Fruit fly (Drosophila melanogaster) whole organism, embryonic: ENCODE measurements around the gene Tsr1.

ENCODE experiments used
- ATbp ChIP-seq: fragments of 200-800 bp; sonication (Bioruptor generic); optimal IDR thresholded peaks from 2 replicates; lab custom pipeline; 2017; ENCODE audit warnings: missing biosample characterization, mild to moderate bottlenecking, missing genetic modification characterization, missing genetic modification reagents
- Aef1 ChIP-seq: fragments of 200-800 bp; sonication (Bioruptor generic); IDR thresholded peaks from 3 replicates; pipeline ENCODE4 v1.3.6; 2022; ENCODE audit warnings: missing biosample characterization, missing genetic modification characterization
- CG10543 ChIP-seq: fragments of 200-800 bp; sonication (Bioruptor generic); optimal IDR thresholded peaks from 3 replicates; lab custom pipeline; 2017; ENCODE audit warnings: missing biosample characterization, mild to moderate bottlenecking, missing genetic modification characterization, moderate library complexity
- CG10654 ChIP-seq: fragments of 200-800 bp; sonication (Bioruptor generic); optimal IDR thresholded peaks from 2 replicates; lab custom pipeline; 2016; ENCODE audit warnings: missing biosample characterization, missing genetic modification characterization
- CG12659 ChIP-seq: fragments of 200-800 bp; sonication (Bioruptor generic); optimal IDR thresholded peaks from 3 replicates; lab custom pipeline; 2017; ENCODE audit warnings: mild to moderate bottlenecking, missing biosample characterization, missing genetic modification reagents, missing genetic modification characterization
- CG12942 ChIP-seq: fragments of 200-800 bp; sonication (Bioruptor generic); optimal IDR thresholded peaks from 3 replicates; lab custom pipeline; 2016; ENCODE audit warnings: missing biosample characterization, missing genetic modification characterization
- CG14710 ChIP-seq: fragments of 200-800 bp; sonication (Bioruptor generic); optimal IDR thresholded peaks from 3 replicates; lab custom pipeline; 2019; ENCODE audit warnings: missing biosample characterization, mild to moderate bottlenecking, missing genetic modification characterization, moderate library complexity
- CG15073 ChIP-seq: fragments of 200-800 bp; sonication (Bioruptor generic); optimal IDR thresholded peaks from 2 replicates; lab custom pipeline; 2016; ENCODE audit warnings: missing biosample characterization, missing genetic modification characterization
- CG15514 ChIP-seq: fragments of 200-800 bp; sonication (Bioruptor generic); optimal IDR thresholded peaks from 3 replicates; lab custom pipeline; 2017; ENCODE audit warnings: missing biosample characterization, missing genetic modification characterization, mild to moderate bottlenecking, moderate library complexity, missing genetic modification reagents
- CG1603 ChIP-seq: fragments of 200-800 bp; sonication (Bioruptor generic); optimal IDR thresholded peaks from 2 replicates; lab custom pipeline; 2019; ENCODE audit warnings: missing biosample characterization, mild to moderate bottlenecking, missing genetic modification characterization, moderate library complexity
- CG16815 ChIP-seq: fragments of 200-800 bp; sonication (Bioruptor generic); optimal IDR thresholded peaks from 3 replicates; lab custom pipeline; 2017; ENCODE audit warnings: missing biosample characterization, mild to moderate bottlenecking, missing genetic modification characterization
- CG17361 ChIP-seq: fragments of 200-800 bp; sonication (Bioruptor generic); IDR thresholded peaks from 3 replicates; pipeline ENCODE4 v1.3.6; 2022; ENCODE audit warnings: missing biosample characterization, missing genetic modification characterization
- CG2202 ChIP-seq: fragments of 200-800 bp; sonication (Bioruptor generic); optimal IDR thresholded peaks from 2 replicates; lab custom pipeline; 2018; ENCODE audit warnings: missing biosample characterization, mild to moderate bottlenecking, missing genetic modification characterization
- CG34422 ChIP-seq: fragments of 200-800 bp; sonication (Bioruptor generic); IDR thresholded peaks from 3 replicates; pipeline ENCODE4 v1.3.6; 2022; ENCODE audit warnings: missing biosample characterization, missing genetic modification characterization
- CG3847 ChIP-seq: fragments of 200-800 bp; sonication (Bioruptor generic); IDR thresholded peaks from 2 replicates; pipeline ENCODE4 v1.3.6; 2022; ENCODE audit warnings: missing biosample characterization, missing genetic modification characterization
- CG4282 ChIP-seq: fragments of 200-800 bp; sonication (Bioruptor generic); optimal IDR thresholded peaks from 2 replicates; lab custom pipeline; 2016; ENCODE audit warnings: missing biosample characterization, missing genetic modification characterization
- CG4424 ChIP-seq: fragments of 200-800 bp; sonication (Bioruptor generic); optimal IDR thresholded peaks from 3 replicates; lab custom pipeline; 2016; ENCODE audit warnings: missing biosample characterization, missing genetic modification characterization
- CG4730 ChIP-seq: fragments of 200-800 bp; sonication (Bioruptor generic); IDR thresholded peaks from 2 replicates; pipeline ENCODE4 v1.3.6; 2022; ENCODE audit warnings: missing biosample characterization, missing genetic modification characterization
- CG6683 ChIP-seq: fragments of 200-800 bp; sonication (Bioruptor generic); optimal IDR thresholded peaks from 2 replicates; lab custom pipeline; 2017; ENCODE audit warnings: missing biosample characterization, mild to moderate bottlenecking, missing genetic modification characterization, missing genetic modification reagents
- CG6791 ChIP-seq: fragments of 200-800 bp; sonication (Bioruptor generic); IDR thresholded peaks from 3 replicates; pipeline ENCODE4 v1.3.6; 2022; ENCODE audit warnings: missing biosample characterization, missing genetic modification characterization; ENCODE audit not compliant: partially characterized antibody
- CG7786 ChIP-seq: fragments of 200-800 bp; sonication (Bioruptor generic); optimal IDR thresholded peaks from 2 replicates; lab custom pipeline; 2016; ENCODE audit warnings: missing biosample characterization, missing genetic modification characterization
- D ChIP-seq, 2 experiments: fragments of 200-800 bp in 1 of 2; fragments of >200 bp in 1 of 2; sonication (Bioruptor generic) in 1 of 2; optimal IDR thresholded peaks; 2 replicates in 1 of 2; 3 replicates in 1 of 2; lab custom pipeline; 2017; ENCODE audit warnings: mild to moderate bottlenecking in 1 of 2, missing biosample characterization in 1 of 2, missing genetic modification characterization in 1 of 2, missing genetic modification reagents in 1 of 2
- Dad ChIP-seq: fragments of 200-800 bp; sonication (Bioruptor generic); optimal IDR thresholded peaks from 3 replicates; lab custom pipeline; 2016; ENCODE audit warnings: missing biosample characterization, missing genetic modification characterization
- Doc2 ChIP-seq: fragments of 200-800 bp; sonication (Bioruptor generic); IDR thresholded peaks from 2 replicates; pipeline ENCODE4 v1.3.6; 2022; ENCODE audit warnings: missing biosample characterization, missing genetic modification characterization
- Dp ChIP-seq: fragments of 200-800 bp; sonication (Bioruptor generic); optimal IDR thresholded peaks from 2 replicates; lab custom pipeline; 2018; ENCODE audit warnings: missing biosample characterization, mild to moderate bottlenecking, missing genetic modification characterization, moderate library complexity
- Kr ChIP-seq: fragments of 200-800 bp; sonication (Bioruptor generic); optimal IDR thresholded peaks from 2 replicates; lab custom pipeline; 2017; ENCODE audit warnings: missing biosample characterization, mild to moderate bottlenecking, missing genetic modification characterization
- Lim3 ChIP-seq: fragments of 200-800 bp; sonication (Bioruptor generic); IDR thresholded peaks from 2 replicates; pipeline ENCODE4 v1.3.6; 2022; ENCODE audit warnings: missing biosample characterization, missing genetic modification characterization
- Mad ChIP-seq: fragments of 200-800 bp; sonication (Bioruptor generic); optimal IDR thresholded peaks from 2 replicates; lab custom pipeline; 2016; ENCODE audit warnings: missing biosample characterization, missing genetic modification characterization
- Poxn ChIP-seq: fragments of 200-800 bp; sonication (Bioruptor generic); IDR thresholded peaks from 2 replicates; pipeline ENCODE4 v1.3.6; 2022; ENCODE audit warnings: missing biosample characterization, missing genetic modification characterization
- Ravus ChIP-seq: fragments of 200-800 bp; sonication (Bioruptor generic); IDR thresholded peaks from 2 replicates; pipeline ENCODE4 v1.3.6; 2022; ENCODE audit warnings: missing biosample characterization, missing genetic modification characterization
- Rx ChIP-seq: fragments of 200-800 bp; sonication (Bioruptor generic); IDR thresholded peaks from 2 replicates; pipeline ENCODE4 v1.3.6; 2022; ENCODE audit warnings: missing biosample characterization, missing genetic modification characterization
- Scr ChIP-seq: fragments of 200-800 bp; sonication (Bioruptor generic); IDR thresholded peaks from 2 replicates; pipeline ENCODE4 v1.3.6; 2022; ENCODE audit warnings: missing biosample characterization, missing genetic modification characterization; ENCODE audit not compliant: partially characterized antibody
- Side ChIP-seq: fragments of 200-800 bp; sonication (Bioruptor generic); optimal IDR thresholded peaks from 2 replicates; lab custom pipeline; 2016; ENCODE audit warnings: missing biosample characterization, missing genetic modification characterization
- Six4 ChIP-seq: fragments of 200-800 bp; sonication (Bioruptor generic); optimal IDR thresholded peaks from 2 replicates; lab custom pipeline; 2016; ENCODE audit warnings: missing biosample characterization, missing genetic modification characterization
- ara ChIP-seq: fragments of 200-800 bp; sonication (Bioruptor generic); IDR thresholded peaks from 2 replicates; pipeline ENCODE4 v1.3.6; 2022; ENCODE audit warnings: missing biosample characterization, missing genetic modification characterization
- ase ChIP-seq: fragments of 200-800 bp; sonication (Bioruptor generic); IDR thresholded peaks from 3 replicates; pipeline ENCODE4 v1.3.6; 2022; ENCODE audit warnings: missing biosample characterization, missing genetic modification characterization
- bcd ChIP-seq: fragments of 200-800 bp; sonication (Bioruptor generic); optimal IDR thresholded peaks from 2 replicates; lab custom pipeline; 2017; ENCODE audit warnings: missing biosample characterization, mild to moderate bottlenecking, missing genetic modification characterization
- bowl ChIP-seq: fragments of 200-800 bp; sonication (Bioruptor generic); IDR thresholded peaks from 2 replicates; pipeline ENCODE4 v1.3.6; 2022; ENCODE audit warnings: missing biosample characterization, missing genetic modification characterization
- cg ChIP-seq: fragments of 200-800 bp; sonication (Bioruptor generic); optimal IDR thresholded peaks from 3 replicates; lab custom pipeline; 2019; ENCODE audit warnings: missing biosample characterization, mild to moderate bottlenecking, missing genetic modification characterization, moderate library complexity
- da ChIP-seq: fragments of 200-800 bp; sonication (Bioruptor generic); optimal IDR thresholded peaks from 2 replicates; lab custom pipeline; 2016; ENCODE audit warnings: missing biosample characterization, missing genetic modification characterization
- dan ChIP-seq: fragments of 200-800 bp; sonication (Bioruptor generic); IDR thresholded peaks from 2 replicates; pipeline ENCODE4 v1.3.6; 2022; ENCODE audit warnings: missing biosample characterization, missing genetic modification characterization
- klu ChIP-seq: fragments of 200-800 bp; sonication (Bioruptor generic); IDR thresholded peaks from 2 replicates; pipeline ENCODE4 v1.3.6; 2022; ENCODE audit warnings: missing biosample characterization, missing genetic modification characterization
- lilli ChIP-seq: fragments of 200-800 bp; sonication (Bioruptor generic); optimal IDR thresholded peaks from 3 replicates; lab custom pipeline; 2016; ENCODE audit warnings: missing biosample characterization, missing genetic modification characterization
- nerfin-1 ChIP-seq: fragments of 200-800 bp; sonication (Bioruptor generic); optimal IDR thresholded peaks from 3 replicates; lab custom pipeline; 2019; ENCODE audit warnings: missing biosample characterization, mild to moderate bottlenecking, missing genetic modification characterization, moderate library complexity
- nmo ChIP-seq: fragments of 200-800 bp; sonication (Bioruptor generic); optimal IDR thresholded peaks from 2 replicates; lab custom pipeline; 2018; ENCODE audit warnings: missing biosample characterization, mild to moderate bottlenecking, missing genetic modification characterization, moderate library complexity
- p53 ChIP-seq: fragments of 200-800 bp; sonication (Bioruptor generic); optimal IDR thresholded peaks from 2 replicates; lab custom pipeline; 2016; ENCODE audit warnings: missing biosample characterization, missing genetic modification characterization
- phol ChIP-seq: fragments of 200-800 bp; sonication (Bioruptor generic); optimal IDR thresholded peaks from 3 replicates; lab custom pipeline; 2018; ENCODE audit warnings: missing biosample characterization, mild to moderate bottlenecking, missing genetic modification characterization, moderate library complexity
- sr ChIP-seq: fragments of 200-800 bp; sonication (Bioruptor generic); IDR thresholded peaks from 3 replicates; pipeline ENCODE4 v1.3.6; 2022; ENCODE audit warnings: missing biosample characterization, missing genetic modification characterization
- tll ChIP-seq, 2 experiments: fragments of 200-800 bp in 1 of 2; fragments of >200 bp in 1 of 2; sonication (Bioruptor generic) in 1 of 2; optimal IDR thresholded peaks; 2 replicates each; lab custom pipeline; 2017 to 2019; ENCODE audit warnings: missing biosample characterization in 2 of 2, missing genetic modification characterization in 2 of 2, mild to moderate bottlenecking in 1 of 2, moderate library complexity in 1 of 2
- trh ChIP-seq: fragments of 200-800 bp; sonication (Bioruptor generic); optimal IDR thresholded peaks from 2 replicates; lab custom pipeline; 2016; ENCODE audit warnings: missing biosample characterization, missing genetic modification characterization
- zen2 ChIP-seq: fragments of 200-800 bp; sonication (Bioruptor generic); IDR thresholded peaks from 3 replicates; pipeline ENCODE4 v1.3.6; 2022; ENCODE audit warnings: missing biosample characterization, missing genetic modification characterization; ENCODE audit not compliant: partially characterized antibody

Gene Tsr1

DNA sequence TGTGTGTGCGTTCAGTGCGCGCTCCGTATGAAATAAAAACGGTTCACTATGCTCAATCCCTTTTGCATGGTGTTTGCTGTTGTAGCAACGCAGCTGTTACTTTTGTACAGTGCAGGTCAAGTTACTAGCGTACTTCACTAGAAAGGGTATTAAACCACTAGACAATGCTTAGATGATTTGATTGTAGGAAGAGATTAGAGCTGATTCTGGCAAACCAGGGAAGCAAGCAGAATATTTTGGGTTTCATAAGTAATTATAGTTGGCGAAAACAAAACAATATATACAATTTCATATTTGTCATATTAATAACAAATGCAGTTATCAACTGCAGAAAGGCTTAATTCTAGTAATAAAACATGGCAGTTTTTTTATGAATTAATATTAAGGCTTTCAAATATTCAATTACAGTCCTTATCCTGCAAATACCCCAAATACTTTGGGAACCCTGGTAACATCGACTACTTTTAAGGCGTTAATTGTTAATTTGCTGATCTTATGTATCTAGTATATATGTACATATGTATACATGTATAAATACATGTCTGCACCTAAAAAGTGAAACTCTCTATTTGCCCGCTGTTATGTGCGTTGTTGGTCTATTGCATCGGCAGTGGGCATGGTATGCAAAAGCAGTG lies 12.3 kb downstream of the Tsr1 start (continued):
- TF ChIP-seq CG12659 (peak; percentile 19), CG6791 (no peak), CG10543 (GFP tag; lab: Kevin White, UChicago) (no peak), CG2202 (no peak), CG15073 (GFP tag; lab: Kevin White, UChicago) (no peak), CG34422 (GFP tag; lab: Robert Waterston, UW) (0 out of 3 replicates have a peak, but pooled peaks have one; percentile 30), Dad (peak; percentile 14), CG6683 (GFP tag; lab: Kevin White, UChicago) (no peak), CG1603 (tag; lab: Kevin White, UChicago) (peak; percentile 60), lilli (peak; percentile 42), nmo (GFP tag; lab: Kevin White, UChicago) (peak; percentile 50), CG15514 (GFP tag; lab: Kevin White, UChicago) (peak; percentile 1), nerfin-1 (tag; lab: Kevin White, UChicago) (no peak), zen2 (GFP tag; lab: Robert Waterston, UW) (no peak), Side (GFP tag; lab: Kevin White, UChicago) (peak; percentile 1), Dp (GFP tag; lab: Kevin White, UChicago) (no peak), phol (tag; lab: Kevin White, UChicago) (peak; percentile 52), CG4730 (no peak), Aef1 (GFP tag; lab: Robert Waterston, UW) (peak; percentile 9; the same call in 1 of the 3 replicates), CG4282 (no peak), CG3847 (no peak; the same call in 1 of the 2 replicates), p53 (no peak), CG7786 (no peak), ATbp (GFP tag; lab: Kevin White, UChicago) (peak; percentile 47), klu (GFP tag; lab: Robert Waterston, UW) (no peak), CG16815 (GFP tag; lab: Kevin White, UChicago) (peak; percentile 27), Doc2 (GFP tag; lab: Robert Waterston, UW) (no peak), Six4 (GFP tag; lab: Kevin White, UChicago) (peak; percentile 25), Ravus (no peak), CG17361 (GFP tag; lab: Robert Waterston, UW) (peak; percentile 72), CG12942 (GFP tag; lab: Kevin White, UChicago) (peak; percentile 58), bowl (GFP tag; lab: Robert Waterston, UW) (no peak), cg (peak; percentile 20), trh (peak; percentile 33), Poxn (GFP tag; lab: Robert Waterston, UW) (no peak), CG14710 (peak; percentile 40), CG10654 (GFP tag; lab: Kevin White, UChicago) (peak; percentile 50), CG4424 (GFP tag; lab: Kevin White, UChicago) (peak; percentile 64), tll (GFP tag; optimal IDR thresholded peaks at IDR 0.05; lab: Kevin White, UChicago) (no peak)

- TF ChIP-seq Rx (GFP tag; lab: Robert Waterston, UW) (no peak), CG15073 (GFP tag; lab: Kevin White, UChicago) (peak; percentile 53), Scr (GFP tag; lab: Robert Waterston, UW) (0 out of 2 replicates have a peak, but pooled peaks have one; percentile 21), da (GFP tag; lab: Kevin White, UChicago) (no peak), Mad (no peak), dan (no peak), bcd (no peak), Lim3 (no peak), phol (tag; lab: Kevin White, UChicago) (no peak), sr (GFP tag; lab: Robert Waterston, UW) (0 out of 3 replicates have a peak, but pooled peaks have one; percentile 4), D (optimal IDR thresholded peaks at IDR 0.05; lab: Kevin White, UChicago) (no peak), D (GFP tag; optimal IDR thresholded peaks at IDR 0.05; lab: Kevin White, UChicago) (no peak), Kr (GFP tag; lab: Kevin White, UChicago) (no peak), ase (GFP tag; lab: Robert Waterston, UW) (no peak), ara (GFP tag; lab: Robert Waterston, UW) (no peak)
These were observed 14.0 kb downstream of the Tsr1 start, which contains the start of gene ebd2 for dm6 chr3L:21348983-21349432. Gene ebd2, minus strand, starts transcription at chr3L:21349288.
